Fruit fly (Drosophila melanogaster): Measurements from ENCODE around the gene sNPF.
A peak's percentile ranks its signal among the peaks of the same experiment; 100 is the strongest.

sNPF gene

DNA sequence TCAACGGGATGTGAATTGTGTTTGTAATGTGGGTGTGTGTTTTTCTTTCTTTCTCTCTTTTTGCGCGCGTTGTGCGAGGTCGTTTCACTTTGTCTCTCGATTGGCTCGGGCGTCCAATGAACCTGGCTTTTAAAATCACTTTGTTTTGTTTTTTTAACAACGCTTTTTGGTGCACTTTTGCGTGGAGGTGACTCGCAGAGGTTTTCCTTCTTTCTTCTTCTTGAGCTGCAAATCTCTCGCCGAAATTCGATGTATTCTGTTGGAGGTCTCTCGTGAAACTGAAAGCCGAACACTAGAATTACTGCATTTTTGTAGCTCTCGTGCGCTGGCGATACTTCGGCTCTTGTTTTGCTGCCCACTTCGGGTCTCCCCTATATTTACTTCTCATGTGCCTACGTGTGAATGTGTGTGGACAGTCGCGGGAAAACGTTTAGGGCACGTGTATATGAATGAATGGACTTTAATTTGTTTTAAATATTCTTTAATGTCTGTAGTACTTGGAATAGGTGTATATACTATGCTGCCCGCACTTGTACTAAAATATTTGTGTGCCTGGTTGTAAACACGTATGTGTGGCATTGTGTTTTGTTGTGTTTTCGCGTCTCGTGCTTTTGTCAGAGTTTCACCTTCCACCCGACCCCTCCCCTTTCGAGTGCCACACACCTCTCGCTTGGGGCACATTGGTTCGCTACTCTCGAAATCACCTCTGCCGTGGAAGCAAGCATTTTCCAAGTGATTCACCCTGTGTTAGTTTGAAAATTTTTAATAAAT, 57.3 kb downstream of the sNPF start, which contains the start of gene fok (continued):
- TF ChIP-seq disco-r (GFP tag; optimal IDR thresholded peaks at IDR 0.05) (peak; percentile 92), Tbp (GFP tag; optimal IDR thresholded peaks at IDR 0.05) (no peak), Ssrp (tag; optimal IDR thresholded peaks at IDR 0.05) (peak; percentile 93), Bgb (GFP tag; IDR thresholded peaks at IDR 0.05; ENCODE audit: partially characterized antibody) (peak; percentile 66), bab2 (GFP tag; optimal IDR thresholded peaks at IDR 0.05) (peak; percentile 94), CG7357 (GFP tag; IDR thresholded peaks at IDR 0.05) (peak; percentile 83), CG7963 (GFP tag; IDR thresholded peaks at IDR 0.05; ENCODE audit: partially characterized antibody) (no peak), Sry-δ (GFP tag; optimal IDR thresholded peaks at IDR 0.05) (peak; percentile 61), CG14710 (tag; optimal IDR thresholded peaks at IDR 0.05) (peak; percentile 96), CG13424 (tag; optimal IDR thresholded peaks at IDR 0.05) (peak; percentile 97), eve (GFP tag; optimal IDR thresholded peaks at IDR 0.05) (peak in 1 of 2 experiments; percentile 99), Ravus (GFP tag; IDR thresholded peaks at IDR 0.05) (peak; percentile 78), CG2116 (GFP tag; optimal IDR thresholded peaks at IDR 0.05) (peak; percentile 85), CG2199 (GFP tag; IDR thresholded peaks at IDR 0.05) (peak; percentile 82; the same call in 2 of the 3 replicates), CG13894 (tag; optimal IDR thresholded peaks at IDR 0.05) (peak; percentile 98), grn (GFP tag; optimal IDR thresholded peaks at IDR 0.05) (peak; percentile 91), HLH3B (GFP tag; IDR thresholded peaks at IDR 0.05) (peak; percentile 93), toy (GFP tag; IDR thresholded peaks at IDR 0.05) (peak; percentile 81), Awh (GFP tag; IDR thresholded peaks at IDR 0.05) (peak; percentile 94), en (GFP tag; optimal IDR thresholded peaks at IDR 0.05) (peak; percentile 85), Eip74EF (GFP tag; optimal IDR thresholded peaks at IDR 0.05) (peak in 1 of 2 experiments; percentile 96), CG8290 (GFP tag; optimal IDR thresholded peaks at IDR 0.05) (peak; percentile 97), CG8290 (tag; optimal IDR thresholded peaks at IDR 0.05) (peak; percentile 89 to 90), E2f1 (GFP tag; IDR thresholded peaks at IDR 0.05) (peak; percentile 92), CG3847 (GFP tag; IDR thresholded peaks at IDR 0.05) (peak; percentile 95), CG3995 (GFP tag; optimal IDR thresholded peaks at IDR 0.05) (peak; percentile 68), Xrp1 (GFP tag; IDR thresholded peaks at IDR 0.05) (peak; percentile 96), CG12942 (GFP tag; optimal IDR thresholded peaks at IDR 0.05) (peak; percentile 86), CG16863 (GFP tag; optimal IDR thresholded peaks at IDR 0.05) (peak; percentile 95), CG17385 (GFP tag; optimal IDR thresholded peaks at IDR 0.05) (peak; percentile 94), vvl (GFP tag; IDR thresholded peaks at IDR 0.05) (peak; percentile 97), Rfx (GFP tag; IDR thresholded peaks at IDR 0.05) (peak; percentile 97), psq (GFP tag; optimal IDR thresholded peaks at IDR 0.05) (peak; percentile 90), CG7928 (GFP tag; optimal IDR thresholded peaks at IDR 0.05) (peak; percentile 79), usp (GFP tag; optimal IDR thresholded peaks at IDR 0.05) (no peak), HmgZ (tag; optimal IDR thresholded peaks at IDR 0.05) (peak; percentile 98), Mrtf (GFP tag; IDR thresholded peaks at IDR 0.05) (peak; percentile 93), Dip2 (GFP tag; IDR thresholded peaks at IDR 0.05) (no peak), CG8281 (tag; optimal IDR thresholded peaks at IDR 0.05) (peak; percentile 87), CG12391 (tag; optimal IDR thresholded peaks at IDR 0.05) (peak; percentile 98), CG15514 (GFP tag; optimal IDR thresholded peaks at IDR 0.05) (peak; percentile 92), Hmx (GFP tag; optimal IDR thresholded peaks at IDR 0.05) (peak; percentile 94), CG13624 (GFP tag; optimal IDR thresholded peaks at IDR 0.05) (peak; percentile 95), bowl (GFP tag; IDR thresholded peaks at IDR 0.05) (peak; percentile 88), B-H2 (GFP tag; optimal IDR thresholded peaks at IDR 0.05) (peak; percentile 97), maf-S (GFP tag; optimal IDR thresholded peaks at IDR 0.05) (peak; percentile 94), stc (GFP tag; IDR thresholded peaks at IDR 0.05) (peak; percentile 89), Nf-YB (GFP tag; optimal IDR thresholded peaks at IDR 0.05) (peak; percentile 86), crol (GFP tag; IDR thresholded peaks at IDR 0.05) (peak; percentile 96), chif (GFP tag; optimal IDR thresholded peaks at IDR 0.05) (peak; percentile 94 to 96)

Measured in whole organism, embryonic.